Worm (Caenorhabditis elegans): ENCODE measurements around the gene ZK1320.11.

DNA sequence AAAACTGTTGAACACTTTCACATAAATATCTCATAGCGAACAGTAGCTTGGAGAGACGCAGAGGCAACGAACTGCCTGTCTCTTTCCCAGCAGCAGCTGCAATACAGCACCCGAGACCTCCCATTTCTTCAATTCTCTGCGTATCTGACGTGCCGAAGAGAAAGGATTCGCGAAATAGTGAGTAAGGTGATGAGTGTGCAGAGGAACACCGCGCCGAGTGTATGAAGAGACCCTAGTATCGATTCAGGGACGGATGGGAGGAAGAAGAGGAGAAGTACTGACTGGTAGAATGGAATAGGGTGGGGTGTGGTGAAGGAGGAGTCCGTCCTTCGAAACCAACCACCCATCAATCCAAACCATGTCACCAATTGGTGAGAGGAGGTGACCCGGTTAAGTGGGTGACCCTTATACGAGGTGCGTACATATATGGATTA lies 21.3 kb upstream of the ZK1320.11 start:
- TF ChIP-seq Y79H2A.3 (GFP tag; conservative IDR thresholded peaks at IDR 0.05) = no peak
- no peak for TF ChIP-seq Y67H2A.10 (GFP tag; conservative IDR thresholded peaks at IDR 0.05)
- no peak for TF ChIP-seq F57A8.1 (GFP tag; optimal IDR thresholded peaks at IDR 0.05)
- no peak for TF ChIP-seq F49E8.2 (tag; optimal IDR thresholded peaks at IDR 0.05; ENCODE audit: insufficient read depth)
- no peak for TF ChIP-seq snpc-3.4 (tag; optimal IDR thresholded peaks at IDR 0.05)
- no peak for TF ChIP-seq B0019.2 (GFP tag; conservative IDR thresholded peaks at IDR 0.05)
- no peak for TF ChIP-seq ama-1 (optimal IDR thresholded peaks at IDR 0.05)
- no peak for TF ChIP-seq ama-1 (GFP tag; optimal IDR thresholded peaks at IDR 0.05)
- no peak for TF ChIP-seq cebp-1 (GFP tag; IDR thresholded peaks at IDR 0.05)
- peak; percentile 64 for TF ChIP-seq cebp-1 (tag; optimal IDR thresholded peaks at IDR 0.05)
- no peak for TF ChIP-seq unc-130 (GFP tag; optimal IDR thresholded peaks at IDR 0.05)
- TF ChIP-seq sdz-38 (tag; optimal IDR thresholded peaks at IDR 0.05) = no peak
- peak; percentile 58; the same call in 1 of the 2 replicates for TF ChIP-seq dox-1 (GFP tag; IDR thresholded peaks at IDR 0.05)
